Worm (Caenorhabditis elegans): ENCODE data around the gene F57G4.1.

DNA sequence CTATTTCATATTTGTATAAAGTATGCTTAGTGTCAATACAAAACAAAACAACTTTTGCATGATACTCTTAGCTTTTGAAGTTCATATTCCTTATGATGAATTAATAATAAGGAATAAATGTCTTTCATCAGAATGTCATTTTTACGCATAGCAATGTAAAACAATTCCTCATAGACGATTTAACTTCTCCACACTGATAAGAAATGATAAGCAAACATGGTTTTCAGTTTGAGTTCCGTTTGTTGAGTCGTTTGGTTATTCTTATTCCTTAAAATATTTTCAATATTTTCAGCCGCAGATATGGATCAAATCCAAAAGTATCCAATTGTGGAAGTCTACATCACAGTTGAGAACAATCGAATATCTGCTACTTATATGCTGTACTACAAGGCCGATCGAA, 1.6 kb downstream of the F57G4.1 start, which contains the start of gene F57G4.11:
- TF ChIP-seq lin-39 (tag; optimal IDR thresholded peaks at IDR 0.05): no peak
- TF ChIP-seq unc-62 (GFP tag; optimal IDR thresholded peaks at IDR 0.05): no peak
- no peak for TF ChIP-seq sma-3 (GFP tag; optimal IDR thresholded peaks at IDR 0.05)
- no peak for TF ChIP-seq elt-3 (tag; optimal IDR thresholded peaks at IDR 0.05)
- TF ChIP-seq snpc-4 (tag; optimal IDR thresholded peaks at IDR 0.05): no peak
- TF ChIP-seq nhr-10 (tag; optimal IDR thresholded peaks at IDR 0.05): no peak
- no peak for TF ChIP-seq lsy-2 (tag; optimal IDR thresholded peaks at IDR 0.05)
- no peak for TF ChIP-seq nhr-6 (tag; optimal IDR thresholded peaks at IDR 0.05)
- no peak for TF ChIP-seq dmd-4 (tag; optimal IDR thresholded peaks at IDR 0.05)
- no peak for TF ChIP-seq peb-1 (tag; optimal IDR thresholded peaks at IDR 0.05)
- TF ChIP-seq gmeb-1 (tag; optimal IDR thresholded peaks at IDR 0.05): no peak
- no peak for TF ChIP-seq sma-9 (GFP tag; optimal IDR thresholded peaks at IDR 0.05)
- no peak for TF ChIP-seq sma-9 (tag; optimal IDR thresholded peaks at IDR 0.05)
